Worm (Caenorhabditis elegans): Measurements from ENCODE around the gene ZK105.5.

ce11 chrV:7675904-7676303 is 41.6 kb downstream of the ZK105.5 start, which contains the start of gene C12D5.3:
- TF ChIP-seq tbx-37 (GFP tag; conservative IDR thresholded peaks at IDR 0.05) (no peak), ceh-36 (tag; optimal IDR thresholded peaks at IDR 0.05) (no peak), ets-7 (tag; optimal IDR thresholded peaks at IDR 0.05) (no peak)

All from whole organism, early embryonic.